Worm (Caenorhabditis elegans): ENCODE results near the gene F42H10.3.

DNA sequence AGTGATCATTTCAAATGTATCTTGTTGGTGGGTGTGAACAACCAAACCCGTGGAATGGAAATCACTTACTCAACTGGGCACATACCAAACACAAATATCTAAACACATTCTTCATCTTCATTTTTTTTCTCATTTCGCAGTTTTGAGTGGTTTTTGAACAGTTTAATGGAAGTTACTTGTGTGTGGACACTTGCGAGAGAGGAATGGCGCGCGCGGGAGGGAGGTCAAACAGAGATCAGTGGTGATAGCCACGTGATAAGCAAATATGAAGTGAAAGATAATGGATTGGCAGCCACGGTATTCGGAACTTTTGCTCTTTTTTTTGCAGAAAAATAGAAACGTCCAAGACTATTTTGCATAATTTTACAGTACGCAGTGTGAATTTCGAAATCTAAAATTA lies 36.6 kb downstream of the F42H10.3 start:
- TF ChIP-seq cog-1 (tag; optimal IDR thresholded peaks at IDR 0.05) (no peak), ref-1 (GFP tag; conservative IDR thresholded peaks at IDR 0.05) (no peak), klf-2 (GFP tag; conservative IDR thresholded peaks at IDR 0.05) (no peak), ztf-23 (GFP tag; IDR thresholded peaks at IDR 0.05) (no peak)

All from whole organism, midembryonic.